Fruit fly (Drosophila melanogaster) whole organism, embryonic: ENCODE results near the gene CG17660.
A peak's percentile ranks its signal among the peaks of the same experiment; 100 is the strongest.

Experiments
- Abd-B ChIP-seq: fragments of 200-800 bp; sonication (Bioruptor generic); optimal IDR thresholded peaks from 2 replicates; lab custom pipeline; 2018; ENCODE audit warnings: missing biosample characterization, mild to moderate bottlenecking, missing genetic modification characterization, moderate library complexity
- Atf3 ChIP-seq: fragments of 200-800 bp; sonication (Bioruptor generic); optimal IDR thresholded peaks from 3 replicates; lab custom pipeline; 2016; ENCODE audit warnings: missing biosample characterization, missing genetic modification characterization
- BtbVII ChIP-seq: fragments of 200-800 bp; sonication (Bioruptor generic); optimal IDR thresholded peaks from 3 replicates; lab custom pipeline; 2017; ENCODE audit warnings: missing biosample characterization, mild to moderate bottlenecking, missing genetic modification characterization
- CG10321 ChIP-seq: fragments of 200-800 bp; sonication (Bioruptor generic); IDR thresholded peaks from 2 replicates; pipeline ENCODE4 v1.3.6; 2022; ENCODE audit warnings: missing biosample characterization, missing genetic modification characterization
- CG11456 ChIP-seq: fragments of 200-800 bp; sonication (Bioruptor generic); IDR thresholded peaks from 3 replicates; pipeline ENCODE4 v1.3.6; 2022; ENCODE audit warnings: missing biosample characterization, missing genetic modification characterization
- CG11560 ChIP-seq: fragments of 200-800 bp; sonication (Bioruptor generic); IDR thresholded peaks from 3 replicates; pipeline ENCODE4 v1.3.6; 2022; ENCODE audit warnings: missing biosample characterization, missing genetic modification characterization
- CG13287 ChIP-seq: fragments of 200-800 bp; sonication (Bioruptor generic); IDR thresholded peaks from 2 replicates; pipeline ENCODE4 v1.3.6; 2022; ENCODE audit warnings: missing biosample characterization, missing genetic modification characterization; ENCODE audit not compliant: partially characterized antibody
- CG13296 ChIP-seq: fragments of 200-800 bp; sonication (Bioruptor generic); optimal IDR thresholded peaks from 3 replicates; lab custom pipeline; 2018; ENCODE audit warnings: missing biosample characterization, mild to moderate bottlenecking, missing genetic modification characterization
- CG14014 ChIP-seq: fragments of 200-800 bp; sonication (Bioruptor generic); IDR thresholded peaks from 2 replicates; pipeline ENCODE4 v1.3.6; 2022; ENCODE audit warnings: missing biosample characterization, missing genetic modification characterization
- CG16779 ChIP-seq: fragments of 200-800 bp; sonication (Bioruptor generic); IDR thresholded peaks from 2 replicates; pipeline ENCODE4 v1.3.6; 2022; ENCODE audit warnings: missing biosample characterization, missing genetic modification characterization
- CG2129 ChIP-seq: fragments of 200-800 bp; sonication (Bioruptor generic); IDR thresholded peaks from 2 replicates; pipeline ENCODE4 v1.3.6; 2022; ENCODE audit warnings: missing biosample characterization, missing genetic modification characterization; ENCODE audit not compliant: partially characterized antibody
- CG2202 ChIP-seq: fragments of 200-800 bp; sonication (Bioruptor generic); optimal IDR thresholded peaks from 2 replicates; lab custom pipeline; 2018; ENCODE audit warnings: missing biosample characterization, mild to moderate bottlenecking, missing genetic modification characterization
- CG2889 ChIP-seq: fragments of 200-800 bp; sonication (Bioruptor generic); IDR thresholded peaks from 3 replicates; pipeline ENCODE4 v1.3.6; 2022; ENCODE audit warnings: missing biosample characterization, missing genetic modification characterization
- CG30020 ChIP-seq: fragments of 200-800 bp; optimal IDR thresholded peaks from 2 replicates; lab custom pipeline; 2019; ENCODE audit warnings: missing biosample characterization, mild to moderate bottlenecking, missing genetic modification characterization, moderate library complexity
- CG3065 ChIP-seq: fragments of 200-800 bp; sonication (Bioruptor generic); optimal IDR thresholded peaks from 2 replicates; lab custom pipeline; 2016; ENCODE audit warnings: missing biosample characterization, missing genetic modification characterization
- CG3163 ChIP-seq: fragments of 200-800 bp; sonication (Bioruptor generic); optimal IDR thresholded peaks from 3 replicates; lab custom pipeline; 2016; ENCODE audit warnings: missing biosample characterization, missing genetic modification characterization
- CG32767 ChIP-seq: fragments of 200-800 bp; sonication (Bioruptor generic); IDR thresholded peaks from 2 replicates; pipeline ENCODE4 v1.3.6; 2022; ENCODE audit warnings: missing biosample characterization, missing genetic modification characterization
- CG3838 ChIP-seq: fragments of 200-800 bp; sonication (Bioruptor generic); optimal IDR thresholded peaks from 3 replicates; lab custom pipeline; 2016; ENCODE audit warnings: missing biosample characterization, missing genetic modification characterization
- CG6254 ChIP-seq: fragments of 200-800 bp; sonication (Bioruptor generic); optimal IDR thresholded peaks from 3 replicates; lab custom pipeline; 2017; ENCODE audit warnings: mild to moderate bottlenecking, missing biosample characterization, missing genetic modification reagents, missing genetic modification characterization
- CG7786 ChIP-seq: fragments of 200-800 bp; sonication (Bioruptor generic); optimal IDR thresholded peaks from 2 replicates; lab custom pipeline; 2016; ENCODE audit warnings: missing biosample characterization, missing genetic modification characterization
- CG7987 ChIP-seq: fragments of 200-800 bp; sonication (Bioruptor generic); optimal IDR thresholded peaks from 2 replicates; lab custom pipeline; 2018; ENCODE audit warnings: missing biosample characterization, mild to moderate bottlenecking, missing genetic modification characterization, moderate library complexity
- CHES-1-like ChIP-seq: fragments of 200-800 bp; sonication (Bioruptor generic); optimal IDR thresholded peaks from 2 replicates; lab custom pipeline; 2016; ENCODE audit warnings: missing biosample characterization, missing genetic modification characterization
- D ChIP-seq, 2 experiments: fragments of 200-800 bp in 1 of 2; fragments of >200 bp in 1 of 2; sonication (Bioruptor generic) in 1 of 2; optimal IDR thresholded peaks; 2 replicates in 1 of 2; 3 replicates in 1 of 2; lab custom pipeline; 2017; ENCODE audit warnings: mild to moderate bottlenecking in 1 of 2, missing biosample characterization in 1 of 2, missing genetic modification characterization in 1 of 2, missing genetic modification reagents in 1 of 2
- Dad ChIP-seq: fragments of 200-800 bp; sonication (Bioruptor generic); optimal IDR thresholded peaks from 3 replicates; lab custom pipeline; 2016; ENCODE audit warnings: missing biosample characterization, missing genetic modification characterization
- Dek ChIP-seq: fragments of 200-800 bp; sonication (Bioruptor generic); optimal IDR thresholded peaks from 3 replicates; lab custom pipeline; 2019; ENCODE audit warnings: missing biosample characterization, mild to moderate bottlenecking, missing genetic modification characterization, moderate library complexity
- H15 ChIP-seq: fragments of 200-800 bp; sonication (Bioruptor generic); IDR thresholded peaks from 3 replicates; pipeline ENCODE4 v1.3.6; 2022; ENCODE audit warnings: missing biosample characterization, missing genetic modification characterization
- HLH3B ChIP-seq: fragments of 200-800 bp; sonication (Bioruptor generic); IDR thresholded peaks from 2 replicates; pipeline ENCODE4 v1.3.6; 2022; ENCODE audit warnings: missing biosample characterization, missing genetic modification characterization
- Hr51 ChIP-seq, 2 experiments: fragments of 200-800 bp; sonication (Bioruptor generic); optimal IDR thresholded peaks; 2 replicates in 1 of 2; 3 replicates in 1 of 2; lab custom pipeline; 2016 to 2018; ENCODE audit warnings: missing biosample characterization in 2 of 2, missing genetic modification characterization in 2 of 2, mild to moderate bottlenecking in 1 of 2, moderate library complexity in 1 of 2
- Myb ChIP-seq: fragments of 200-800 bp; sonication (Bioruptor generic); optimal IDR thresholded peaks from 2 replicates; lab custom pipeline; 2016; ENCODE audit warnings: missing biosample characterization, missing genetic modification characterization
- bbx ChIP-seq: fragments of 200-800 bp; sonication (Bioruptor generic); IDR thresholded peaks from 2 replicates; pipeline ENCODE4 v1.3.6; 2022; ENCODE audit warnings: missing biosample characterization, missing genetic modification characterization; ENCODE audit not compliant: partially characterized antibody
- cas ChIP-seq: fragments of 200-800 bp; sonication (Bioruptor generic); IDR thresholded peaks from 2 replicates; pipeline ENCODE4 v1.3.6; 2022; ENCODE audit warnings: missing biosample characterization, missing genetic modification characterization
- chm ChIP-seq: fragments of 200-800 bp; sonication (Bioruptor generic); IDR thresholded peaks from 2 replicates; pipeline ENCODE4 v1.3.6; 2022; ENCODE audit warnings: missing biosample characterization, missing genetic modification characterization
- esg ChIP-seq: fragments of 200-800 bp; sonication (Bioruptor generic); conservative IDR thresholded peaks from 2 replicates; pipeline ENCODE4 v1.3.6; 2022; ENCODE audit warnings: missing biosample characterization, missing genetic modification characterization
- ewg ChIP-seq: fragments of 200-800 bp; sonication (Bioruptor generic); optimal IDR thresholded peaks from 3 replicates; lab custom pipeline; 2017; ENCODE audit warnings: mild to moderate bottlenecking, missing biosample characterization, missing genetic modification reagents, missing genetic modification characterization
- exex ChIP-seq: fragments of 200-800 bp; sonication (Bioruptor generic); optimal IDR thresholded peaks from 4 replicates; lab custom pipeline; 2018; ENCODE audit warnings: missing biosample characterization, mild to moderate bottlenecking, missing genetic modification characterization, moderate library complexity
- her ChIP-seq: fragments of 200-800 bp; sonication (Bioruptor generic); optimal IDR thresholded peaks from 2 replicates; lab custom pipeline; 2016; ENCODE audit warnings: missing biosample characterization, missing genetic modification characterization
- klu ChIP-seq: fragments of 200-800 bp; sonication (Bioruptor generic); IDR thresholded peaks from 2 replicates; pipeline ENCODE4 v1.3.6; 2022; ENCODE audit warnings: missing biosample characterization, missing genetic modification characterization
- knrl ChIP-seq: fragments of 200-800 bp; sonication (Bioruptor generic); IDR thresholded peaks from 3 replicates; pipeline ENCODE4 v1.3.6; 2022; ENCODE audit warnings: missing biosample characterization, missing genetic modification characterization; ENCODE audit not compliant: partially characterized antibody
- luna ChIP-seq: fragments of 200-800 bp; sonication (Bioruptor generic); optimal IDR thresholded peaks from 2 replicates; lab custom pipeline; 2016; ENCODE audit warnings: missing biosample characterization, missing genetic modification characterization
- nerfin-2 ChIP-seq: fragments of 200-800 bp; sonication (Bioruptor generic); IDR thresholded peaks from 2 replicates; pipeline ENCODE4 v1.3.6; 2022; ENCODE audit warnings: missing biosample characterization, missing genetic modification characterization; ENCODE audit not compliant: partially characterized antibody
- nmo ChIP-seq: fragments of 200-800 bp; sonication (Bioruptor generic); optimal IDR thresholded peaks from 2 replicates; lab custom pipeline; 2018; ENCODE audit warnings: missing biosample characterization, mild to moderate bottlenecking, missing genetic modification characterization, moderate library complexity
- odd ChIP-seq: fragments of 200-800 bp; sonication (Bioruptor generic); optimal IDR thresholded peaks from 2 replicates; lab custom pipeline; 2017; ENCODE audit warnings: missing biosample characterization, mild to moderate bottlenecking, missing genetic modification characterization
- otp ChIP-seq: fragments of 200-800 bp; sonication (Bioruptor generic); IDR thresholded peaks from 3 replicates; pipeline ENCODE4, ENCODE4 v1.3.6; 2022; ENCODE audit warnings: missing biosample characterization, missing genetic modification characterization
- pros ChIP-seq: fragments of 200-800 bp; sonication (Bioruptor generic); optimal IDR thresholded peaks from 3 replicates; lab custom pipeline; 2019; ENCODE audit warnings: missing biosample characterization, mild to moderate bottlenecking, missing genetic modification characterization, moderate library complexity
- sisA ChIP-seq: fragments of 200-800 bp; sonication (Bioruptor generic); IDR thresholded peaks from 2 replicates; pipeline ENCODE4 v1.3.6; 2022; ENCODE audit warnings: missing biosample characterization, missing genetic modification characterization
- sob ChIP-seq: fragments of 200-800 bp; sonication (Bioruptor generic); IDR thresholded peaks from 2 replicates; pipeline ENCODE4 v1.3.6; 2022; ENCODE audit warnings: missing biosample characterization, missing genetic modification characterization
- toy ChIP-seq: fragments of 200-800 bp; sonication (Bioruptor generic); IDR thresholded peaks from 2 replicates; pipeline ENCODE4 v1.3.6; 2022; ENCODE audit warnings: missing biosample characterization, missing genetic modification characterization
- trh ChIP-seq: fragments of 200-800 bp; sonication (Bioruptor generic); optimal IDR thresholded peaks from 2 replicates; lab custom pipeline; 2016; ENCODE audit warnings: missing biosample characterization, missing genetic modification characterization
- unc-4 ChIP-seq: fragments of 200-800 bp; sonication (Bioruptor generic); IDR thresholded peaks from 2 replicates; pipeline ENCODE4 v1.3.6; 2022; ENCODE audit warnings: missing biosample characterization, missing genetic modification characterization; ENCODE audit not compliant: partially characterized antibody
- vvl ChIP-seq: fragments of 200-800 bp; sonication (Bioruptor generic); IDR thresholded peaks from 2 replicates; pipeline ENCODE4 v1.3.6; 2022; ENCODE audit warnings: missing biosample characterization, missing genetic modification characterization
- zfh2 ChIP-seq: fragments of 200-800 bp; sonication (Bioruptor generic); optimal IDR thresholded peaks from 2 replicates; lab custom pipeline; 2016; ENCODE audit warnings: missing biosample characterization, missing genetic modification characterization

CG17660 gene

DNA sequence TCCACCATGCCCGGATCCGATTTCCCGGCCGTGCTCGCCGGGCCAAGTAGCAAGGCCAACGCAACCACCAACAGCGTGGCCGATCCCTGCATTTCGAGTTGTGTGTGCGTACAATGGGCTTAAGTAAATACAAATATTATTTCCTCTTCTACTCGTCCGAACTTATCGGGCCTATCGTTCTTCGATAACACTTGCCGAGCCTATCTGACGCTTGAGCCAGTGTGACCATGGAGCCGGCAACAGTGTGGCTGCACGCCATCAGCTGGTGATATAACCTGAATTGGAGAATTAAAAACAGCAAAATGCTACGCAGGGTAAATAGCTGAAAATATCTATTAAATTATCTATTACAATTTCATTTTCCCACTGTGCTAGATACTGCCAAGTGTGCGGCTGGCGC, at the start of gene CG17660, which contains the start of gene mRpL48 (continued):
- TF ChIP-seq BtbVII, result no peak
- TF ChIP-seq vvl (GFP tag; lab: Robert Waterston, UW), result peak; percentile 70
- TF ChIP-seq CHES-1-like (GFP tag; lab: Kevin White, UChicago), result peak; percentile 64
- TF ChIP-seq unc-4 (GFP tag; lab: Robert Waterston, UW), result peak; percentile 66
- TF ChIP-seq Myb (GFP tag; lab: Kevin White, UChicago), result peak; percentile 32
- TF ChIP-seq cas (GFP tag; lab: Robert Waterston, UW), result no peak
- TF ChIP-seq Dad (GFP tag; lab: Kevin White, UChicago), result no peak
- TF ChIP-seq CG2202 (tag; lab: Kevin White, UChicago), result no peak
- TF ChIP-seq CG14014 (GFP tag; lab: Robert Waterston, UW), result peak; percentile 45; the same call in 1 of the 2 replicates
- TF ChIP-seq toy (GFP tag; lab: Robert Waterston, UW), result no peak
- TF ChIP-seq CG3838 (GFP tag; lab: Kevin White, UChicago), result no peak
- no peak for TF ChIP-seq chm
- TF ChIP-seq CG11560, result no peak
- TF ChIP-seq pros (GFP tag; lab: Kevin White, UChicago), result no peak
- TF ChIP-seq Atf3 (GFP tag; lab: Kevin White, UChicago), result no peak
- TF ChIP-seq klu (GFP tag; lab: Robert Waterston, UW), result no peak
- 0 out of 2 replicates have a peak, but pooled peaks have one; percentile 14 for TF ChIP-seq CG32767 (GFP tag; lab: Robert Waterston, UW)
- peak; percentile 60; the same call in 2 of the 3 replicates for TF ChIP-seq knrl (GFP tag; lab: Robert Waterston, UW)
- no peak for TF ChIP-seq H15 (GFP tag; lab: Robert Waterston, UW)
- peak; percentile 7 for TF ChIP-seq ewg (GFP tag; lab: Kevin White, UChicago)
- TF ChIP-seq CG2889, result no peak
- TF ChIP-seq Dek, result no peak
- no peak for TF ChIP-seq Hr51 (GFP tag; optimal IDR thresholded peaks at IDR 0.05; lab: Kevin White, UChicago)
- TF ChIP-seq her (GFP tag; lab: Kevin White, UChicago), result peak; percentile 23
- no peak for TF ChIP-seq CG6254 (GFP tag; lab: Kevin White, UChicago)
- TF ChIP-seq CG13296 (GFP tag; lab: Kevin White, UChicago), result no peak
- no peak for TF ChIP-seq CG16779 (GFP tag; lab: Robert Waterston, UW)
- no peak for TF ChIP-seq CG7786 (GFP tag; lab: Kevin White, UChicago)
- TF ChIP-seq CG7987 (GFP tag; lab: Kevin White, UChicago), result peak; percentile 49
- TF ChIP-seq Abd-B (GFP tag; lab: Kevin White, UChicago), result no peak
- no peak for TF ChIP-seq luna (GFP tag; lab: Kevin White, UChicago)
- TF ChIP-seq zfh2 (GFP tag; lab: Kevin White, UChicago), result no peak
- no peak for TF ChIP-seq trh (GFP tag; lab: Kevin White, UChicago)
- no peak for TF ChIP-seq otp (GFP tag; lab: Robert Waterston, UW)
- no peak for TF ChIP-seq CG3065 (GFP tag; lab: Kevin White, UChicago)
- TF ChIP-seq exex (tag; lab: Kevin White, UChicago), result peak; percentile 10
- no peak for TF ChIP-seq CG11456 (GFP tag; lab: Robert Waterston, UW)
- no peak for TF ChIP-seq CG30020
- no peak for TF ChIP-seq CG3163
- TF ChIP-seq CG13287, result peak; percentile 77
- no peak for TF ChIP-seq odd (GFP tag; lab: Kevin White, UChicago)
- no peak; the same call in 1 of the 2 replicates for TF ChIP-seq HLH3B
- peak; percentile 49 for TF ChIP-seq nmo (GFP tag; lab: Kevin White, UChicago)
- no peak for TF ChIP-seq CG2129 (GFP tag; lab: Robert Waterston, UW)
- TF ChIP-seq bbx (GFP tag; lab: Robert Waterston, UW), result peak; percentile 87
- TF ChIP-seq CG10321 (GFP tag; lab: Robert Waterston, UW), result no peak
- no peak for TF ChIP-seq D (optimal IDR thresholded peaks at IDR 0.05; lab: Kevin White, UChicago)
- TF ChIP-seq D (GFP tag; optimal IDR thresholded peaks at IDR 0.05; lab: Kevin White, UChicago), result no peak
- TF ChIP-seq esg (GFP tag; lab: Robert Waterston, UW), result no peak
- peak; percentile 72 for TF ChIP-seq nerfin-2
- TF ChIP-seq sisA (GFP tag; lab: Robert Waterston, UW), result no peak
- peak; percentile 27; the same call in 1 of the 2 replicates for TF ChIP-seq sob (GFP tag; lab: Robert Waterston, UW)
